Fruit fly (Drosophila melanogaster) whole organism, embryonic: Measurements from ENCODE around the gene CG13405.

Experiments used
- CG10959 ChIP-seq: fragments of 200-800 bp; sonication (Bioruptor generic); IDR thresholded peaks from 2 replicates; pipeline ENCODE4 v1.3.6; 2022; ENCODE audit warnings: missing biosample characterization, missing genetic modification characterization
- CG10979 ChIP-seq: fragments of 200-800 bp; sonication (Bioruptor generic); optimal IDR thresholded peaks from 2 replicates; lab custom pipeline; 2018; ENCODE audit warnings: missing biosample characterization, mild to moderate bottlenecking, missing genetic modification characterization, moderate library complexity
- CG11695 ChIP-seq: fragments of 200-800 bp; sonication (Bioruptor generic); IDR thresholded peaks from 3 replicates; pipeline ENCODE4 v1.3.6; 2022; ENCODE audit warnings: missing biosample characterization, missing genetic modification characterization
- CG11723 ChIP-seq: fragments of 200-800 bp; sonication (Bioruptor generic); optimal IDR thresholded peaks from 2 replicates; lab custom pipeline; 2017; ENCODE audit warnings: missing biosample characterization, mild to moderate bottlenecking, missing genetic modification characterization
- CG12219 ChIP-seq: fragments of 200-800 bp; sonication (Bioruptor generic); optimal IDR thresholded peaks from 3 replicates; lab custom pipeline; 2018; ENCODE audit warnings: missing biosample characterization, mild to moderate bottlenecking, missing genetic modification characterization
- CG12942 ChIP-seq: fragments of 200-800 bp; sonication (Bioruptor generic); optimal IDR thresholded peaks from 3 replicates; lab custom pipeline; 2016; ENCODE audit warnings: missing biosample characterization, missing genetic modification characterization
- CG13894 ChIP-seq: fragments of 200-800 bp; sonication (Bioruptor generic); optimal IDR thresholded peaks from 3 replicates; lab custom pipeline; 2018; ENCODE audit warnings: missing biosample characterization, mild to moderate bottlenecking, missing genetic modification characterization, moderate library complexity
- CG14667 ChIP-seq: fragments of 200-800 bp; sonication (Bioruptor generic); IDR thresholded peaks from 2 replicates; pipeline ENCODE4 v1.3.6; 2022; ENCODE audit warnings: missing biosample characterization, missing genetic modification characterization
- CG15269 ChIP-seq: fragments of 200-800 bp; sonication (Bioruptor generic); optimal IDR thresholded peaks from 2 replicates; lab custom pipeline; 2018; ENCODE audit warnings: missing biosample characterization, mild to moderate bottlenecking, missing genetic modification characterization, moderate library complexity
- CG1529 ChIP-seq: fragments of 200-800 bp; sonication (Bioruptor generic); optimal IDR thresholded peaks from 3 replicates; lab custom pipeline; 2018; ENCODE audit warnings: missing biosample characterization, missing genetic modification characterization
- CG2889 ChIP-seq: fragments of 200-800 bp; sonication (Bioruptor generic); IDR thresholded peaks from 3 replicates; pipeline ENCODE4 v1.3.6; 2022; ENCODE audit warnings: missing biosample characterization, missing genetic modification characterization
- CG3281 ChIP-seq: fragments of 200-800 bp; sonication (Bioruptor generic); optimal IDR thresholded peaks from 3 replicates; lab custom pipeline; 2017; ENCODE audit warnings: missing biosample characterization, mild to moderate bottlenecking, missing genetic modification characterization
- CG3995 ChIP-seq: fragments of 200-800 bp; sonication (Bioruptor generic); optimal IDR thresholded peaks from 3 replicates; lab custom pipeline; 2016; ENCODE audit warnings: missing biosample characterization, missing genetic modification characterization
- CG4328 ChIP-seq: fragments of 200-800 bp; sonication (Bioruptor generic); optimal IDR thresholded peaks from 3 replicates; lab custom pipeline; 2017; ENCODE audit warnings: missing biosample characterization, missing genetic modification reagents, missing genetic modification characterization
- CG4404 ChIP-seq: fragments of 200-800 bp; sonication (Bioruptor generic); IDR thresholded peaks from 2 replicates; pipeline ENCODE4 v1.3.6; 2022; ENCODE audit warnings: missing biosample characterization, missing genetic modification characterization
- CG6272 ChIP-seq: fragments of 200-800 bp; sonication (Bioruptor generic); IDR thresholded peaks from 2 replicates; pipeline ENCODE4 v1.3.6; 2022; ENCODE audit warnings: missing biosample characterization, missing genetic modification characterization
- CG7357 ChIP-seq: fragments of 200-800 bp; sonication (Bioruptor generic); IDR thresholded peaks from 3 replicates; pipeline ENCODE4 v1.3.6; 2022; ENCODE audit warnings: missing biosample characterization, missing genetic modification characterization
- CG8478 ChIP-seq: fragments of >200 bp; optimal IDR thresholded peaks from 2 replicates; lab custom pipeline; 2018
- CG9727 ChIP-seq: fragments of 200-800 bp; sonication (Bioruptor generic); optimal IDR thresholded peaks from 3 replicates; lab custom pipeline; 2017; ENCODE audit warnings: missing biosample characterization, mild to moderate bottlenecking, missing genetic modification characterization
- CG9797 ChIP-seq: fragments of 200-800 bp; sonication (Bioruptor generic); optimal IDR thresholded peaks from 3 replicates; lab custom pipeline; 2018; ENCODE audit warnings: missing biosample characterization, mild to moderate bottlenecking, missing genetic modification characterization
- CrebB ChIP-seq: fragments of 200-800 bp; sonication (Bioruptor generic); optimal IDR thresholded peaks from 3 replicates; lab custom pipeline; 2018; ENCODE audit warnings: missing biosample characterization, mild to moderate bottlenecking, missing genetic modification characterization
- Dbx ChIP-seq: fragments of 200-800 bp; sonication (Bioruptor generic); IDR thresholded peaks from 3 replicates; pipeline ENCODE4 v1.3.6; 2022; ENCODE audit warnings: missing biosample characterization, missing genetic modification characterization
- Deaf1 ChIP-seq: fragments of 200-800 bp; optimal IDR thresholded peaks from 3 replicates; lab custom pipeline; 2019; ENCODE audit warnings: missing biosample characterization, mild to moderate bottlenecking, missing genetic modification characterization, moderate library complexity
- Dek ChIP-seq: fragments of 200-800 bp; sonication (Bioruptor generic); optimal IDR thresholded peaks from 3 replicates; lab custom pipeline; 2019; ENCODE audit warnings: missing biosample characterization, mild to moderate bottlenecking, missing genetic modification characterization, moderate library complexity
- Dfd ChIP-seq, 2 experiments: fragments of >200 bp; optimal IDR thresholded peaks; 2 replicates each; lab custom pipeline; 2017; ENCODE audit warnings: missing biosample characterization in 2 of 2, missing genetic modification characterization in 2 of 2
- Doc3 ChIP-seq: fragments of 200-800 bp; sonication (Bioruptor generic); IDR thresholded peaks from 3 replicates; pipeline ENCODE4 v1.3.6; 2022; ENCODE audit warnings: missing biosample characterization, missing genetic modification characterization; ENCODE audit not compliant: partially characterized antibody
- Elba2 ChIP-seq: fragments of 200-800 bp; sonication (Bioruptor generic); optimal IDR thresholded peaks from 3 replicates; lab custom pipeline; 2016; ENCODE audit warnings: missing biosample characterization, missing genetic modification characterization
- Gug ChIP-seq: fragments of 200-800 bp; sonication (Bioruptor generic); IDR thresholded peaks from 4 replicates; pipeline ENCODE4 v1.3.6; 2022; ENCODE audit warnings: missing biosample characterization, missing genetic modification characterization
- NC2α ChIP-seq: fragments of 200-800 bp; sonication (Bioruptor generic); optimal IDR thresholded peaks from 2 replicates; lab custom pipeline; 2016; ENCODE audit warnings: missing biosample characterization, missing genetic modification characterization
- NFAT ChIP-seq: fragments of 200-800 bp; sonication (Bioruptor generic); IDR thresholded peaks from 2 replicates; pipeline ENCODE4 v1.3.6; 2022; ENCODE audit warnings: missing biosample characterization, missing genetic modification characterization
- Oli ChIP-seq: fragments of 200-800 bp; sonication (Bioruptor generic); optimal IDR thresholded peaks from 2 replicates; lab custom pipeline; 2018; ENCODE audit warnings: missing biosample characterization, mild to moderate bottlenecking, missing genetic modification characterization, moderate library complexity
- Ptx1 ChIP-seq: fragments of 200-800 bp; sonication (Bioruptor generic); IDR thresholded peaks from 2 replicates; pipeline ENCODE4 v1.3.6; 2022; ENCODE audit warnings: missing biosample characterization, missing genetic modification characterization
- Rx ChIP-seq: fragments of 200-800 bp; sonication (Bioruptor generic); IDR thresholded peaks from 2 replicates; pipeline ENCODE4 v1.3.6; 2022; ENCODE audit warnings: missing biosample characterization, missing genetic modification characterization
- Sin3A ChIP-seq: fragments of >200 bp; optimal IDR thresholded peaks from 2 replicates; lab custom pipeline; 2018
- Sry-δ ChIP-seq: fragments of 200-800 bp; sonication (Bioruptor generic); optimal IDR thresholded peaks from 2 replicates; lab custom pipeline; 2016; ENCODE audit warnings: missing biosample characterization, missing genetic modification characterization
- Ssrp ChIP-seq: fragments of 200-800 bp; sonication (Bioruptor generic); optimal IDR thresholded peaks from 2 replicates; lab custom pipeline; 2018; ENCODE audit warnings: missing biosample characterization, mild to moderate bottlenecking, missing genetic modification characterization, moderate library complexity
- Trl ChIP-seq, 3 experiments: fragments of >200 bp in 2 of 3; fragments of 200-800 bp in 1 of 3; sonication (Bioruptor generic) in 1 of 3; optimal IDR thresholded peaks; 2 replicates in 1 of 3; 3 replicates in 2 of 3; lab custom pipeline; 2016 to 2017; ENCODE audit warnings: missing biosample characterization in 1 of 3, missing genetic modification characterization in 1 of 3
- ase ChIP-seq: fragments of 200-800 bp; sonication (Bioruptor generic); IDR thresholded peaks from 3 replicates; pipeline ENCODE4 v1.3.6; 2022; ENCODE audit warnings: missing biosample characterization, missing genetic modification characterization
- crc ChIP-seq: fragments of 200-800 bp; sonication (Bioruptor generic); optimal IDR thresholded peaks from 2 replicates; lab custom pipeline; 2016; ENCODE audit warnings: missing biosample characterization, missing genetic modification characterization
- disco-r ChIP-seq: fragments of 200-800 bp; sonication (Bioruptor generic); optimal IDR thresholded peaks from 2 replicates; lab custom pipeline; 2016; ENCODE audit warnings: missing biosample characterization, missing genetic modification characterization
- dysf ChIP-seq: fragments of 200-800 bp; sonication (Bioruptor generic); IDR thresholded peaks from 3 replicates; pipeline ENCODE4 v1.3.6; 2022; ENCODE audit warnings: missing biosample characterization, missing genetic modification characterization
- gfzf ChIP-seq: fragments of 200-800 bp; sonication (Bioruptor generic); optimal IDR thresholded peaks from 2 replicates; lab custom pipeline; 2016; ENCODE audit warnings: missing biosample characterization, mild to moderate bottlenecking, missing genetic modification characterization, moderate library complexity
- insv ChIP-seq, 2 experiments: fragments of 200-800 bp; sonication (Bioruptor generic); optimal IDR thresholded peaks; 3 replicates each; lab custom pipeline; 2016 to 2018; ENCODE audit warnings: missing biosample characterization in 2 of 2, missing genetic modification characterization in 2 of 2
- lov ChIP-seq, 2 experiments: fragments of 200-800 bp in 1 of 2; fragments of >200 bp in 1 of 2; sonication (Bioruptor generic) in 1 of 2; IDR thresholded peaks in 1 of 2; optimal IDR thresholded peaks in 1 of 2; 2 replicates in 1 of 2; 3 replicates in 1 of 2; pipeline versions ENCODE4 v1.3.6 to Lab custom; 2017 to 2022; ENCODE audit warnings: missing biosample characterization in 1 of 2, missing genetic modification characterization in 1 of 2
- nom ChIP-seq: fragments of 200-800 bp; sonication (Bioruptor generic); optimal IDR thresholded peaks from 2 replicates; lab custom pipeline; 2017; ENCODE audit warnings: missing biosample characterization, missing genetic modification characterization, mild to moderate bottlenecking, moderate library complexity, missing genetic modification reagents
- pum ChIP-seq: fragments of 200-800 bp; sonication (Bioruptor generic); optimal IDR thresholded peaks from 2 replicates; lab custom pipeline; 2016; ENCODE audit warnings: missing biosample characterization, missing genetic modification characterization
- repo ChIP-seq: fragments of 200-800 bp; sonication (Bioruptor generic); optimal IDR thresholded peaks from 2 replicates; lab custom pipeline; 2016; ENCODE audit warnings: missing biosample characterization, missing genetic modification characterization
- sisA ChIP-seq: fragments of 200-800 bp; sonication (Bioruptor generic); IDR thresholded peaks from 2 replicates; pipeline ENCODE4 v1.3.6; 2022; ENCODE audit warnings: missing biosample characterization, missing genetic modification characterization
- sob ChIP-seq: fragments of 200-800 bp; sonication (Bioruptor generic); IDR thresholded peaks from 2 replicates; pipeline ENCODE4 v1.3.6; 2022; ENCODE audit warnings: missing biosample characterization, missing genetic modification characterization
- tll ChIP-seq, 2 experiments: fragments of 200-800 bp in 1 of 2; fragments of >200 bp in 1 of 2; sonication (Bioruptor generic) in 1 of 2; optimal IDR thresholded peaks; 2 replicates each; lab custom pipeline; 2017 to 2019; ENCODE audit warnings: missing biosample characterization in 2 of 2, missing genetic modification characterization in 2 of 2, mild to moderate bottlenecking in 1 of 2, moderate library complexity in 1 of 2
- ttk ChIP-seq: fragments of 200-800 bp; sonication (Bioruptor generic); IDR thresholded peaks from 2 replicates; pipeline ENCODE4 v2.1.2; 2022; ENCODE audit warnings: missing biosample characterization, missing genetic modification characterization
- zfh1 ChIP-seq: fragments of 200-800 bp; sonication (Bioruptor generic); IDR thresholded peaks from 3 replicates; pipeline ENCODE4 v1.3.6; 2022; ENCODE audit warnings: missing biosample characterization, missing genetic modification characterization

Gene CG13405

dm6 chr3L:94062-94461, 18.9 kb upstream of the CG13405 start (continued):
- TF ChIP-seq CG6272 (GFP tag; lab: Robert Waterston, UW): no peak
- no peak for TF ChIP-seq CG4404 (GFP tag; lab: Robert Waterston, UW)
- TF ChIP-seq CG12942: no peak
- TF ChIP-seq Gug (GFP tag; lab: Robert Waterston, UW): peak; percentile 50; the same call in 2 of the 4 replicates
- no peak for TF ChIP-seq Doc3 (GFP tag; lab: Robert Waterston, UW)
- TF ChIP-seq Ssrp (tag; lab: Kevin White, UChicago): no peak
- no peak for TF ChIP-seq CG3995 (GFP tag; lab: Kevin White, UChicago)
- no peak for TF ChIP-seq Dfd (GFP tag; optimal IDR thresholded peaks at IDR 0.05; lab: Kevin White, UChicago)
- TF ChIP-seq ttk (GFP tag; lab: Robert Waterston, UW): no peak
- no peak for TF ChIP-seq CG8478 (lab: Kevin White, UChicago)
- peak; percentile 35 for TF ChIP-seq pum
- peak; percentile 41 for TF ChIP-seq Oli (tag; lab: Kevin White, UChicago)
- no peak for TF ChIP-seq sob (GFP tag; lab: Robert Waterston, UW)
- TF ChIP-seq CrebB (tag; lab: Kevin White, UChicago): no peak
- TF ChIP-seq CG10979 (tag; lab: Kevin White, UChicago): no peak
- no peak for TF ChIP-seq Rx (GFP tag; lab: Robert Waterston, UW)
- TF ChIP-seq insv (GFP tag; optimal IDR thresholded peaks at IDR 0.05; lab: Kevin White, UChicago): no peak
- no peak for TF ChIP-seq CG13894
- no peak for TF ChIP-seq Dek (tag; lab: Kevin White, UChicago)
- TF ChIP-seq CG15269: peak; percentile 18
- TF ChIP-seq NFAT (GFP tag; lab: Robert Waterston, UW): no peak
- TF ChIP-seq Dbx (GFP tag; lab: Robert Waterston, UW): 0 out of 3 replicates have a peak, but pooled peaks have one; percentile 21
- no peak for TF ChIP-seq Sin3A (lab: Kevin White, UChicago)
- no peak for TF ChIP-seq NC2α (GFP tag; lab: Kevin White, UChicago)
- TF ChIP-seq CG1529 (GFP tag; lab: Kevin White, UChicago): no peak
- TF ChIP-seq dysf (GFP tag; lab: Robert Waterston, UW): peak; percentile 71; the same call in 2 of the 3 replicates
- no peak for TF ChIP-seq ase
- 0 out of 3 replicates have a peak, but pooled peaks have one; percentile 35 for TF ChIP-seq CG2889 (GFP tag; lab: Robert Waterston, UW)
- no peak for TF ChIP-seq CG12219
- TF ChIP-seq Elba2 (GFP tag; lab: Kevin White, UChicago): no peak
- no peak for TF ChIP-seq CG11723 (GFP tag; lab: Kevin White, UChicago)
- TF ChIP-seq lov (optimal IDR thresholded peaks at IDR 0.05; lab: Kevin White, UChicago): no peak
- TF ChIP-seq lov (GFP tag; IDR thresholded peaks at IDR 0.05; lab: Robert Waterston, UW): no peak
- no peak for TF ChIP-seq crc
- peak; percentile 78 for TF ChIP-seq CG11695
- no peak for TF ChIP-seq disco-r
- TF ChIP-seq tll (GFP tag; optimal IDR thresholded peaks at IDR 0.05; lab: Kevin White, UChicago): no peak
- no peak for TF ChIP-seq Sry-δ
- peak; percentile 71 for TF ChIP-seq Ptx1 (GFP tag; lab: Robert Waterston, UW)
- no peak; the same call in 2 of the 3 replicates for TF ChIP-seq zfh1 (GFP tag; lab: Robert Waterston, UW)
- TF ChIP-seq sisA (GFP tag; lab: Robert Waterston, UW): no peak
- TF ChIP-seq CG14667 (GFP tag; lab: Robert Waterston, UW): no peak
- TF ChIP-seq CG10959 (GFP tag; lab: Robert Waterston, UW): no peak
- TF ChIP-seq Trl (optimal IDR thresholded peaks at IDR 0.05; lab: Kevin White, UChicago): no peak
- peak; percentile 35 for TF ChIP-seq Trl (GFP tag; optimal IDR thresholded peaks at IDR 0.05; lab: Kevin White, UChicago)
- peak; percentile 47 for TF ChIP-seq CG3281 (GFP tag; lab: Kevin White, UChicago)
- TF ChIP-seq CG9797 (GFP tag; lab: Kevin White, UChicago): no peak
- no peak for TF ChIP-seq CG4328 (GFP tag; lab: Kevin White, UChicago)
- TF ChIP-seq Deaf1 (tag; lab: Kevin White, UChicago): no peak
- no peak for TF ChIP-seq gfzf (GFP tag; lab: Kevin White, UChicago)
- no peak for TF ChIP-seq repo (GFP tag; lab: Kevin White, UChicago)
- TF ChIP-seq CG7357 (GFP tag; lab: Robert Waterston, UW): no peak
- TF ChIP-seq CG9727 (GFP tag; lab: Kevin White, UChicago): peak; percentile 8
- TF ChIP-seq nom (GFP tag; lab: Kevin White, UChicago): no peak
